Fruit fly (Drosophila melanogaster) whole organism, embryonic: Measurements from ENCODE around the gene Drs.

Source experiments
- B-H1 ChIP-seq: fragments of 200-800 bp; sonication (Bioruptor generic); IDR thresholded peaks from 3 replicates; pipeline ENCODE4 v1.3.6; 2022; ENCODE audit warnings: missing biosample characterization, missing genetic modification characterization
- C15 ChIP-seq: fragments of 200-800 bp; sonication (Bioruptor generic); IDR thresholded peaks from 3 replicates; pipeline ENCODE4 v1.3.6; 2022; ENCODE audit warnings: missing biosample characterization, missing genetic modification characterization
- CG12942 ChIP-seq: fragments of 200-800 bp; sonication (Bioruptor generic); optimal IDR thresholded peaks from 3 replicates; lab custom pipeline; 2016; ENCODE audit warnings: missing biosample characterization, missing genetic modification characterization
- CG14050 ChIP-seq: fragments of 200-800 bp; sonication (Bioruptor generic); IDR thresholded peaks from 3 replicates; pipeline ENCODE4 v1.3.6; 2022; ENCODE audit warnings: missing biosample characterization, missing genetic modification characterization
- CG14860 ChIP-seq: fragments of 200-800 bp; sonication (Bioruptor generic); IDR thresholded peaks from 3 replicates; pipeline ENCODE4 v1.3.6; 2022; ENCODE audit warnings: missing biosample characterization, missing genetic modification characterization; ENCODE audit not compliant: partially characterized antibody
- CG17829 ChIP-seq: fragments of 200-800 bp; optimal IDR thresholded peaks from 2 replicates; lab custom pipeline; 2019; ENCODE audit warnings: missing biosample characterization, mild to moderate bottlenecking, missing genetic modification characterization, moderate library complexity
- CG18619 ChIP-seq: fragments of 200-800 bp; sonication (Bioruptor generic); optimal IDR thresholded peaks from 3 replicates; lab custom pipeline; 2017; ENCODE audit warnings: missing biosample characterization, mild to moderate bottlenecking, missing genetic modification characterization
- CG2712 ChIP-seq: fragments of 200-800 bp; optimal IDR thresholded peaks from 3 replicates; lab custom pipeline; 2019; ENCODE audit warnings: missing biosample characterization, mild to moderate bottlenecking, missing genetic modification characterization, moderate library complexity
- CG2889 ChIP-seq: fragments of 200-800 bp; sonication (Bioruptor generic); IDR thresholded peaks from 3 replicates; pipeline ENCODE4 v1.3.6; 2022; ENCODE audit warnings: missing biosample characterization, missing genetic modification characterization
- CG32532 ChIP-seq: fragments of 200-800 bp; sonication (Bioruptor generic); IDR thresholded peaks from 2 replicates; pipeline ENCODE4 v1.3.6; 2022; ENCODE audit warnings: missing biosample characterization, missing genetic modification characterization
- CG34422 ChIP-seq: fragments of 200-800 bp; sonication (Bioruptor generic); IDR thresholded peaks from 3 replicates; pipeline ENCODE4 v1.3.6; 2022; ENCODE audit warnings: missing biosample characterization, missing genetic modification characterization
- CG4404 ChIP-seq: fragments of 200-800 bp; sonication (Bioruptor generic); IDR thresholded peaks from 2 replicates; pipeline ENCODE4 v1.3.6; 2022; ENCODE audit warnings: missing biosample characterization, missing genetic modification characterization
- CG5245 ChIP-seq: fragments of 200-800 bp; sonication (Bioruptor generic); optimal IDR thresholded peaks from 3 replicates; lab custom pipeline; 2016; ENCODE audit warnings: missing biosample characterization, missing genetic modification characterization
- CG6683 ChIP-seq: fragments of 200-800 bp; sonication (Bioruptor generic); optimal IDR thresholded peaks from 2 replicates; lab custom pipeline; 2017; ENCODE audit warnings: missing biosample characterization, mild to moderate bottlenecking, missing genetic modification characterization, missing genetic modification reagents
- CG9727 ChIP-seq: fragments of 200-800 bp; sonication (Bioruptor generic); optimal IDR thresholded peaks from 3 replicates; lab custom pipeline; 2017; ENCODE audit warnings: missing biosample characterization, mild to moderate bottlenecking, missing genetic modification characterization
- D19A ChIP-seq: fragments of 200-800 bp; optimal IDR thresholded peaks from 3 replicates; lab custom pipeline; 2019; ENCODE audit warnings: missing biosample characterization, mild to moderate bottlenecking, missing genetic modification characterization, moderate library complexity
- Dbx ChIP-seq: fragments of 200-800 bp; sonication (Bioruptor generic); IDR thresholded peaks from 3 replicates; pipeline ENCODE4 v1.3.6; 2022; ENCODE audit warnings: missing biosample characterization, missing genetic modification characterization
- E2f1 ChIP-seq: fragments of 200-800 bp; sonication (Bioruptor generic); IDR thresholded peaks from 2 replicates; pipeline ENCODE4 v1.3.6; 2022; ENCODE audit warnings: missing biosample characterization, missing genetic modification characterization
- Eip74EF ChIP-seq, 2 experiments: fragments of 200-800 bp in 1 of 2; fragments of >200 bp in 1 of 2; sonication (Bioruptor generic) in 1 of 2; optimal IDR thresholded peaks; 2 replicates each; lab custom pipeline; 2017 to 2019; ENCODE audit warnings: missing biosample characterization in 2 of 2, missing genetic modification characterization in 2 of 2, mild to moderate bottlenecking in 1 of 2, moderate library complexity in 1 of 2
- GATAe ChIP-seq: fragments of 200-800 bp; sonication (Bioruptor generic); conservative IDR thresholded peaks from 2 replicates; pipeline ENCODE4 v1.3.6; 2022; ENCODE audit warnings: missing biosample characterization, missing genetic modification characterization
- Jarid2 ChIP-seq: fragments of 200-800 bp; sonication (Bioruptor generic); optimal IDR thresholded peaks from 3 replicates; lab custom pipeline; 2017; ENCODE audit warnings: mild to moderate bottlenecking, missing biosample characterization, missing genetic modification reagents, missing genetic modification characterization
- Lim3 ChIP-seq: fragments of 200-800 bp; sonication (Bioruptor generic); IDR thresholded peaks from 2 replicates; pipeline ENCODE4 v1.3.6; 2022; ENCODE audit warnings: missing biosample characterization, missing genetic modification characterization
- Mes4 ChIP-seq: fragments of 200-800 bp; sonication (Bioruptor generic); optimal IDR thresholded peaks from 2 replicates; lab custom pipeline; 2016; ENCODE audit warnings: missing biosample characterization, missing genetic modification characterization
- Neu2 ChIP-seq: fragments of 200-800 bp; sonication (Bioruptor generic); optimal IDR thresholded peaks from 3 replicates; lab custom pipeline; 2016; ENCODE audit warnings: missing biosample characterization, missing genetic modification characterization, borderline replicate concordance
- Oli ChIP-seq: fragments of 200-800 bp; sonication (Bioruptor generic); optimal IDR thresholded peaks from 2 replicates; lab custom pipeline; 2018; ENCODE audit warnings: missing biosample characterization, mild to moderate bottlenecking, missing genetic modification characterization, moderate library complexity
- Optix ChIP-seq: fragments of 200-800 bp; sonication (Bioruptor generic); IDR thresholded peaks from 3 replicates; pipeline ENCODE4 v1.3.6; 2022; ENCODE audit warnings: missing biosample characterization, missing genetic modification characterization
- PHDP ChIP-seq: fragments of 200-800 bp; sonication (Bioruptor generic); optimal IDR thresholded peaks from 3 replicates; lab custom pipeline; 2018; ENCODE audit warnings: missing biosample characterization, mild to moderate bottlenecking, missing genetic modification characterization, moderate library complexity
- Ptx1 ChIP-seq: fragments of 200-800 bp; sonication (Bioruptor generic); IDR thresholded peaks from 2 replicates; pipeline ENCODE4 v1.3.6; 2022; ENCODE audit warnings: missing biosample characterization, missing genetic modification characterization
- Sox102F ChIP-seq: fragments of 200-800 bp; sonication (Bioruptor generic); optimal IDR thresholded peaks from 2 replicates; lab custom pipeline; 2018; ENCODE audit warnings: missing biosample characterization, mild to moderate bottlenecking, missing genetic modification characterization, moderate library complexity
- Xbp1 ChIP-seq: fragments of 200-800 bp; sonication (Bioruptor generic); optimal IDR thresholded peaks from 3 replicates; lab custom pipeline; 2016; ENCODE audit warnings: missing biosample characterization, mild to moderate bottlenecking, missing genetic modification characterization
- ara ChIP-seq: fragments of 200-800 bp; sonication (Bioruptor generic); IDR thresholded peaks from 2 replicates; pipeline ENCODE4 v1.3.6; 2022; ENCODE audit warnings: missing biosample characterization, missing genetic modification characterization
- ash1 ChIP-seq: fragments of 200-800 bp; sonication (Bioruptor generic); optimal IDR thresholded peaks from 2 replicates; lab custom pipeline; 2018; ENCODE audit warnings: missing biosample characterization, mild to moderate bottlenecking, missing genetic modification characterization
- btn ChIP-seq: fragments of 200-800 bp; sonication (Bioruptor generic); optimal IDR thresholded peaks from 2 replicates; lab custom pipeline; 2016; ENCODE audit warnings: missing biosample characterization, missing genetic modification characterization
- crol ChIP-seq: fragments of 200-800 bp; sonication (Bioruptor generic); IDR thresholded peaks from 2 replicates; pipeline ENCODE4 v1.3.6; 2022; ENCODE audit warnings: missing biosample characterization, missing genetic modification characterization
- dmrt11E ChIP-seq: fragments of 200-800 bp; sonication (Bioruptor generic); optimal IDR thresholded peaks from 3 replicates; lab custom pipeline; 2018; ENCODE audit warnings: missing biosample characterization, mild to moderate bottlenecking, missing genetic modification characterization, moderate library complexity
- fd96Cb ChIP-seq: fragments of 200-800 bp; sonication (Bioruptor generic); optimal IDR thresholded peaks from 2 replicates; lab custom pipeline; 2018; ENCODE audit warnings: missing biosample characterization, mild to moderate bottlenecking, missing genetic modification characterization, moderate library complexity
- ham ChIP-seq: fragments of 200-800 bp; sonication (Bioruptor generic); IDR thresholded peaks from 2 replicates; pipeline ENCODE4 v1.3.6; 2022; ENCODE audit warnings: missing biosample characterization, missing genetic modification characterization
- jing ChIP-seq: fragments of 200-800 bp; sonication (Bioruptor generic); optimal IDR thresholded peaks from 2 replicates; lab custom pipeline; 2018; ENCODE audit warnings: missing biosample characterization, mild to moderate bottlenecking, missing genetic modification characterization
- kay ChIP-seq: fragments of 200-800 bp; sonication (Bioruptor generic); optimal IDR thresholded peaks from 2 replicates; lab custom pipeline; 2016; ENCODE audit warnings: missing biosample characterization, missing genetic modification characterization
- ken ChIP-seq: fragments of 200-800 bp; sonication (Bioruptor generic); IDR thresholded peaks from 3 replicates; pipeline ENCODE4 v1.3.6; 2022; ENCODE audit warnings: missing biosample characterization, missing genetic modification characterization
- kni ChIP-seq: fragments of 200-800 bp; sonication (Bioruptor generic); optimal IDR thresholded peaks from 3 replicates; lab custom pipeline; 2017; ENCODE audit warnings: mild to moderate bottlenecking, missing biosample characterization, missing genetic modification reagents, missing genetic modification characterization
- nerfin-2 ChIP-seq: fragments of 200-800 bp; sonication (Bioruptor generic); IDR thresholded peaks from 2 replicates; pipeline ENCODE4 v1.3.6; 2022; ENCODE audit warnings: missing biosample characterization, missing genetic modification characterization; ENCODE audit not compliant: partially characterized antibody
- nmo ChIP-seq: fragments of 200-800 bp; sonication (Bioruptor generic); optimal IDR thresholded peaks from 2 replicates; lab custom pipeline; 2018; ENCODE audit warnings: missing biosample characterization, mild to moderate bottlenecking, missing genetic modification characterization, moderate library complexity
- nom ChIP-seq: fragments of 200-800 bp; sonication (Bioruptor generic); optimal IDR thresholded peaks from 2 replicates; lab custom pipeline; 2017; ENCODE audit warnings: missing biosample characterization, missing genetic modification characterization, mild to moderate bottlenecking, moderate library complexity, missing genetic modification reagents
- oc ChIP-seq: fragments of 200-800 bp; sonication (Bioruptor generic); optimal IDR thresholded peaks from 2 replicates; lab custom pipeline; 2018; ENCODE audit warnings: missing biosample characterization, mild to moderate bottlenecking, missing genetic modification characterization, moderate library complexity
- pita ChIP-seq: fragments of 200-800 bp; sonication (Bioruptor generic); optimal IDR thresholded peaks from 2 replicates; lab custom pipeline; 2017; ENCODE audit warnings: missing biosample characterization, mild to moderate bottlenecking, missing genetic modification characterization
- sna ChIP-seq: fragments of 200-800 bp; sonication (Bioruptor generic); IDR thresholded peaks from 2 replicates; pipeline ENCODE4 v1.3.6; 2022; ENCODE audit warnings: missing biosample characterization, missing genetic modification characterization; ENCODE audit not compliant: partially characterized antibody
- twi ChIP-seq: fragments of 200-800 bp; optimal IDR thresholded peaks from 2 replicates; lab custom pipeline; 2019; ENCODE audit warnings: missing biosample characterization, mild to moderate bottlenecking, missing genetic modification characterization, moderate library complexity
- usp ChIP-seq: fragments of >200 bp; optimal IDR thresholded peaks from 2 replicates; lab custom pipeline; 2017; ENCODE audit warnings: missing biosample characterization, missing genetic modification characterization
- vnd ChIP-seq: fragments of 200-800 bp; sonication (Bioruptor generic); IDR thresholded peaks from 3 replicates; pipeline ENCODE4 v1.3.6; 2022; ENCODE audit warnings: missing biosample characterization, missing genetic modification characterization; ENCODE audit not compliant: partially characterized antibody

Drs gene

dm6 chr3L:3399249-3399922 is 30.0 kb downstream of the Drs start (continued):
- TF ChIP-seq crol (no peak), nom (peak; percentile 58), twi (tag; lab: Kevin White, UChicago) (no peak), vnd (GFP tag; lab: Robert Waterston, UW) (no peak), kay (no peak), CG2889 (GFP tag; lab: Robert Waterston, UW) (no peak), Lim3 (no peak), ken (GFP tag; lab: Robert Waterston, UW) (no peak), fd96Cb (tag; lab: Kevin White, UChicago) (peak; percentile 14), oc (tag; lab: Kevin White, UChicago) (no peak), Eip74EF (GFP tag; optimal IDR thresholded peaks at IDR 0.05; lab: Kevin White, UChicago) (no peak), CG12942 (no peak), Sox102F (peak; percentile 38), CG9727 (GFP tag; lab: Kevin White, UChicago) (no peak), Dbx (GFP tag; lab: Robert Waterston, UW) (no peak), nmo (peak; percentile 18), B-H1 (GFP tag; lab: Robert Waterston, UW) (no peak), GATAe (GFP tag; lab: Robert Waterston, UW) (no peak), Xbp1 (GFP tag; lab: Kevin White, UChicago) (no peak), CG18619 (GFP tag; lab: Kevin White, UChicago) (no peak), CG17829 (peak; percentile 13), CG14050 (GFP tag; lab: Robert Waterston, UW) (no peak), pita (GFP tag; lab: Kevin White, UChicago) (no peak), usp (no peak), D19A (no peak), Ptx1 (no peak), CG2712 (tag; lab: Kevin White, UChicago) (peak; percentile 46), Jarid2 (GFP tag; lab: Kevin White, UChicago) (no peak), PHDP (tag; lab: Kevin White, UChicago) (no peak), E2f1 (no peak), Neu2 (no peak), C15 (GFP tag; lab: Robert Waterston, UW) (no peak), Oli (peak; percentile 25), ash1 (GFP tag; lab: Kevin White, UChicago) (no peak), jing (GFP tag; lab: Kevin White, UChicago) (no peak), CG4404 (GFP tag; lab: Robert Waterston, UW) (no peak), Optix (GFP tag; lab: Robert Waterston, UW) (no peak), Mes4 (no peak), CG32532 (no peak), nerfin-2 (GFP tag; lab: Robert Waterston, UW) (no peak), CG6683 (GFP tag; lab: Kevin White, UChicago) (no peak), CG34422 (no peak), sna (GFP tag; lab: Robert Waterston, UW) (no peak), CG14860 (no peak), ara (GFP tag; lab: Robert Waterston, UW) (no peak), ham (no peak), CG5245 (GFP tag; lab: Kevin White, UChicago) (no peak), btn (no peak), kni (no peak), dmrt11E (tag; lab: Kevin White, UChicago) (peak; percentile 28)
